Worm (Caenorhabditis elegans) whole organism, L3 larva: ENCODE data around the gene attf-4.

Source experiments
- R02D3.7 ChIP-seq: fragments of 150-350 bp; optimal IDR thresholded peaks from 2 replicates; lab custom pipeline; 2014; ENCODE audit warnings: missing biosample characterization, missing genetic modification characterization
- ZK546.5 ChIP-seq: sonication (generic microtip); optimal IDR thresholded peaks from 2 replicates; lab custom pipeline; 2017; ENCODE audit warnings: missing biosample characterization, missing genetic modification characterization
- aly-2 ChIP-seq: fragments of 150-350 bp; optimal IDR thresholded peaks from 2 replicates; lab custom pipeline; 2014; ENCODE audit warnings: missing biosample characterization, missing genetic modification characterization
- ama-1 ChIP-seq: fragments of 150-350 bp; optimal IDR thresholded peaks from 2 replicates; lab custom pipeline; 2018
- ceh-16 ChIP-seq: sonication (generic microtip); optimal IDR thresholded peaks from 2 replicates; lab custom pipeline; 2017; ENCODE audit warnings: missing biosample characterization, missing genetic modification characterization
- ceh-28 ChIP-seq: fragments of 150-350 bp; optimal IDR thresholded peaks from 2 replicates; lab custom pipeline; 2014; ENCODE audit warnings: missing biosample characterization, missing genetic modification reagents, missing genetic modification characterization
- ceh-82 ChIP-seq: fragments of 150-350 bp; optimal IDR thresholded peaks from 2 replicates; lab custom pipeline; 2014; ENCODE audit warnings: missing biosample characterization, missing genetic modification characterization
- egl-5 ChIP-seq: fragments of 150-350 bp; optimal IDR thresholded peaks from 2 replicates; lab custom pipeline; 2017; ENCODE audit warnings: missing biosample characterization, missing genetic modification reagents, missing genetic modification characterization, inconsistent platforms
- elt-2 ChIP-seq: sonication (generic microtip); optimal IDR thresholded peaks from 2 replicates; lab custom pipeline; 2016; ENCODE audit warnings: missing genetic modification reagents, mild to moderate bottlenecking, missing genetic modification characterization, missing compliant biosample characterization
- elt-3 ChIP-seq, 3 experiments: fragments of 150-350 bp in 1 of 3; sonication (generic microtip) in 2 of 3; optimal IDR thresholded peaks; 2 replicates in 2 of 3; 4 replicates in 1 of 3; lab custom pipeline; 2014 to 2017; ENCODE audit warnings: missing biosample characterization in 3 of 3, missing genetic modification characterization in 3 of 3
- eor-1 ChIP-seq, 2 experiments: fragments of 150-350 bp; optimal IDR thresholded peaks; 2 replicates each; lab custom pipeline; 2014 to 2018; ENCODE audit warnings: missing biosample characterization in 2 of 2, missing genetic modification characterization in 2 of 2
- fkh-2 ChIP-seq: fragments of 150-350 bp; optimal IDR thresholded peaks from 2 replicates; lab custom pipeline; 2014; ENCODE audit warnings: missing biosample characterization, missing genetic modification reagents, missing genetic modification characterization
- hmg-11 ChIP-seq: sonication (generic microtip); optimal IDR thresholded peaks from 2 replicates; lab custom pipeline; 2016; ENCODE audit warnings: missing genetic modification characterization, missing compliant biosample characterization
- jun-1 ChIP-seq: fragments of 150-350 bp; optimal IDR thresholded peaks from 2 replicates; lab custom pipeline; 2014; ENCODE audit warnings: missing biosample characterization, missing genetic modification reagents, missing genetic modification characterization
- lin-15B ChIP-seq: fragments of 150-350 bp; optimal IDR thresholded peaks from 2 replicates; lab custom pipeline; 2014; ENCODE audit warnings: missing biosample characterization, missing genetic modification characterization
- lsy-12 ChIP-seq: sonication (generic microtip); optimal IDR thresholded peaks from 2 replicates; lab custom pipeline; 2016; ENCODE audit warnings: mild to moderate bottlenecking, missing genetic modification characterization, missing compliant biosample characterization
- nfya-1 ChIP-seq: sonication (generic microtip); optimal IDR thresholded peaks from 2 replicates; lab custom pipeline; 2017; ENCODE audit warnings: missing genetic modification characterization, mild to moderate bottlenecking, missing compliant biosample characterization, antibody characterized with exemption, moderate library complexity; ENCODE audit not compliant: insufficient read depth
- nhr-11 ChIP-seq: fragments of 150-350 bp; optimal IDR thresholded peaks from 2 replicates; lab custom pipeline; 2014; ENCODE audit warnings: missing biosample characterization, missing genetic modification characterization
- nhr-12 ChIP-seq: fragments of 150-350 bp; optimal IDR thresholded peaks from 2 replicates; lab custom pipeline; 2014; ENCODE audit warnings: missing biosample characterization, missing genetic modification characterization
- nhr-23 ChIP-seq: fragments of 150-350 bp; optimal IDR thresholded peaks from 2 replicates; lab custom pipeline; 2014; ENCODE audit warnings: missing biosample characterization, missing genetic modification reagents, missing genetic modification characterization
- nhr-237 ChIP-seq: fragments of 150-350 bp; optimal IDR thresholded peaks from 2 replicates; lab custom pipeline; 2014; ENCODE audit warnings: missing biosample characterization, missing genetic modification characterization
- nhr-25 ChIP-seq: sonication (generic microtip); optimal IDR thresholded peaks from 2 replicates; lab custom pipeline; 2017; ENCODE audit warnings: missing biosample characterization, missing genetic modification characterization
- nhr-28 ChIP-seq: fragments of 150-350 bp; optimal IDR thresholded peaks from 2 replicates; lab custom pipeline; 2014; ENCODE audit warnings: missing biosample characterization, missing genetic modification characterization
- nhr-43 ChIP-seq: sonication (generic microtip); optimal IDR thresholded peaks from 2 replicates; lab custom pipeline; 2016; ENCODE audit warnings: mild to moderate bottlenecking, missing genetic modification characterization, missing compliant biosample characterization; ENCODE audit not compliant: poor library complexity, severe bottlenecking
- nhr-77 ChIP-seq: fragments of 150-350 bp; optimal IDR thresholded peaks from 2 replicates; lab custom pipeline; 2014; ENCODE audit warnings: missing biosample characterization, missing genetic modification characterization
- pha-4 ChIP-seq: fragments of 150-350 bp; optimal IDR thresholded peaks from 2 replicates; lab custom pipeline; 2014; ENCODE audit warnings: missing biosample characterization, missing genetic modification reagents, missing genetic modification characterization
- pqm-1 ChIP-seq: fragments of 150-350 bp; optimal IDR thresholded peaks from 2 replicates; lab custom pipeline; 2017; ENCODE audit warnings: missing biosample characterization, missing genetic modification characterization, inconsistent platforms
- snpc-4 ChIP-seq: fragments of 150-350 bp; optimal IDR thresholded peaks from 2 replicates; lab custom pipeline; 2014; ENCODE audit warnings: missing biosample characterization, missing genetic modification characterization
- tbx-2 ChIP-seq: sonication (generic microtip); optimal IDR thresholded peaks from 2 replicates; lab custom pipeline; 2016; ENCODE audit warnings: mild to moderate bottlenecking, missing genetic modification characterization, missing compliant biosample characterization
- unc-39 ChIP-seq: sonication (generic microtip); optimal IDR thresholded peaks from 4 replicates; lab custom pipeline; 2017; ENCODE audit warnings: missing biosample characterization, missing genetic modification characterization
- unc-62 ChIP-seq: fragments of 150-350 bp; sonication (generic microtip); optimal IDR thresholded peaks from 4 replicates; lab custom pipeline; 2014; ENCODE audit warnings: missing biosample characterization, missing genetic modification reagents, missing genetic modification characterization
- zag-1 ChIP-seq: fragments of 150-350 bp; optimal IDR thresholded peaks from 2 replicates; lab custom pipeline; 2014; ENCODE audit warnings: missing biosample characterization, missing genetic modification characterization
- ztf-11 ChIP-seq: fragments of 150-350 bp; optimal IDR thresholded peaks from 2 replicates; lab custom pipeline; 2014; ENCODE audit warnings: missing biosample characterization, missing genetic modification characterization
- ztf-4 ChIP-seq: fragments of 150-350 bp; optimal IDR thresholded peaks from 2 replicates; lab custom pipeline; 2014; ENCODE audit warnings: missing biosample characterization, missing genetic modification characterization

attf-4 gene

DNA sequence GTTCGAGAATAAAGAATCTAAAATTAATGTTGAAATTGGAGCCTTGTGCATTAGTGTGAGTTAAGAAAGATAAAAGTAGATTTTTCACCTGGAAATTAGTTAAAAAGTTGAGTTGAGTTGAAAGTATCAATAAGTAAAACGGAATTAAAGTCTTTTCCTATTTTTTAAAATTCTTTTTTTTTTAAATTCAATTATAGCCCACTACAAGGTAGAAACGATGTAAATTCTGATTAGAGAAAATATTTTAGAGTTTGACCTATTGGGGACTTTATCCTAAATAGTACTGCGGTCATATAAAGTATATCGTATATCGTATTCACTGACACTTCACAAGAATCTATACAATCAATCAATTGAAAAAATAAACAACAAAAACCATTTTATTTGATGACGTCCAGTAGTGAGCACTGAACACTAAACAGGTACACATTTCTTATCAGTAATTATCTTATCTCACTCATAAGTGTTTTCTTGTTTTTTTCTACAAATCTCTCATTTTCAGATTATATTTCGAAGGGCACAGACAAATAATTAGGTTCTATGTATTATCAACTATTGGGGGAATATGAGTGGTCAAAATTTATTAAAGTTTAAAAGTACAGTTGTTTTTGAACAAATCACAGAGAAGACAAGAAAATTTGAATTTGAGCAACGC lies 7.5 kb downstream of the attf-4 start, which contains the start of gene wht-1:
TSS of gene wht-1 (minus strand) at position 51 of the 655 bp plus-strand sequence.
- TF ChIP-seq ztf-4 (tag; lab: Kevin White, UChicago), result no peak
- no peak for TF ChIP-seq hmg-11 (tag; lab: Kevin White, UChicago)
- no peak for TF ChIP-seq nhr-77 (tag; lab: Kevin White, UChicago)
- no peak for TF ChIP-seq R02D3.7 (tag; lab: Kevin White, UChicago)
- peak; percentile 85 for TF ChIP-seq elt-2 (tag; lab: Kevin White, UChicago)
- TF ChIP-seq pqm-1 (tag; lab: Kevin White, UChicago), result peak; percentile 94
- no peak for TF ChIP-seq aly-2
- no peak for TF ChIP-seq snpc-4 (tag; lab: Kevin White, UChicago)
- TF ChIP-seq nhr-25, result no peak
- TF ChIP-seq ZK546.5, result no peak
- no peak for TF ChIP-seq nhr-237 (tag; lab: Kevin White, UChicago)
- TF ChIP-seq nfya-1, result no peak
- TF ChIP-seq nhr-28 (tag; lab: Kevin White, UChicago), result no peak
- no peak for TF ChIP-seq fkh-2 (tag; lab: Kevin White, UChicago)
- TF ChIP-seq nhr-12 (tag; lab: Kevin White, UChicago), result no peak
- TF ChIP-seq unc-62 (GFP tag; lab: Kevin White, UChicago), result no peak
- no peak for TF ChIP-seq ceh-82 (tag; lab: Kevin White, UChicago)
- TF ChIP-seq nhr-23 (tag; lab: Kevin White, UChicago), result no peak
- TF ChIP-seq tbx-2 (tag; lab: Kevin White, UChicago), result no peak
- TF ChIP-seq nhr-11 (tag; lab: Kevin White, UChicago), result no peak
- TF ChIP-seq elt-3 (tag; optimal IDR thresholded peaks at IDR 0.05; lab: Kevin White, UChicago), result no peak
- no peak for TF ChIP-seq zag-1 (tag; lab: Kevin White, UChicago)
- TF ChIP-seq nhr-43, result no peak
- peak; percentile 42 for TF ChIP-seq pha-4
- no peak for TF ChIP-seq lsy-12 (tag; lab: Kevin White, UChicago)
- no peak for TF ChIP-seq egl-5 (tag; lab: Kevin White, UChicago)
- TF ChIP-seq unc-39 (tag; lab: Kevin White, UChicago), result no peak
- TF ChIP-seq, all 47 proteins: peak for 3

DNA sequence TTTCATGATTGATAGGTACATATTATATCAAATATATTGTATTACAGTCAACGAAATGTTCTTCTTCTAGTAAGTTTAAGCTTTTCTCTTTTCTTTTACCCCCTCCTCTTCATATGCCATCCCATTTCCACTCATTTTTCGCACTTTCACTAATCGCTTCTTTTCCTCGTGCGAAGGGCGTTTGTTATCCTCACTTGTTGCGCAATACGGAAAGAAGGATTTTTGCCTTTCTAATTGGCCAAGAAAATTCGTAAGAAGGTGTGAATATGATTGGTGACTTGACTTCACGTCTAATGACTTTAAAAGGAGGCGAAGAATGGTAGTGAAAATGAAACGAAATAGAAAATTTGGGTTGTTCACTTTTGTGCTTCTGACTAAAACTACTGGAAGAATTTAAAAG lies 15.3 kb downstream of the attf-4 start:
- TF ChIP-seq lin-15B (tag; lab: Kevin White, UChicago) (no peak), nhr-237 (tag; lab: Kevin White, UChicago) (no peak), nhr-25 (peak; percentile 18)

DNA sequence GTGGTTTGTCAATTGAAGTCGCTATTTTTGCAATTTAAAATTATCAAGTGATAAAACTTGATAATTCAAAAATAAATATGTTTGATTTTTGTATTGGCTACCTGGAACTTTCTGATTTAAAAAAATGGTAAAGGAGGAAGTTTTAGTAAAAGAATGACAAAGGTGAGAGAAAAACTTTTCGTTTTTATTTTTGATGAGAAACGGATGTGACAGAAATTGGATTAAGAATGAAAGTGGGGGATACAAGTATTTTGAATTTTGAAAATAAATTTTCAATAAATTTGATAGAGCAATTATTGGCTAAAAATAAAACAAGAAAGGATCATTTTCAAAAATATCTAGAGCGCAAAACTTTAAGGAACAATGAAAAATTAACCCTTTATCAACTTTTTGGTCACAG lies 22.4 kb downstream of the attf-4 start, which contains the start of gene C05D10.4:
TSS of gene C05D10.4 (minus strand) at position 101 of the 400 bp plus-strand sequence.
- TF ChIP-seq unc-39 (tag; lab: Kevin White, UChicago) (no peak), ceh-28 (tag; lab: Kevin White, UChicago) (no peak), ztf-11 (tag; lab: Kevin White, UChicago) (no peak), ceh-82 (tag; lab: Kevin White, UChicago) (no peak)

DNA sequence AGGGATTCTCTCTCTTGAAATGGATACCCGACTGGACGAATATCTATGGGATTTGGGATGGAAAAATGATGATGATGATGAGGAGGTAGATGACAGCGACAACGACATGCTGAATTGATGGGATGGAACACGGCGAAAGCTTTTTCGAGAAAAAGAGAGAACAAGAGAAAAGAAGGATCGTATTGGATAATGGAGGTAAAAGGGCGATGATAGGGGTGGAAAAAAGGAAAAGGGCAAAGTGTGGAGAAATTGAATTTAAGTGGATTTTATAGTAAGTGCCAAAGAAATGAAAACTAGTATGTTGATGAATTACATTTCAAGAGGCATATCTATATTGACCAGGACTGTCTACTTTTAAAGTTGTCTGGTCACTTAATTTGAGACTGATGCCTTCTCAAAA lies 25.5 kb downstream of the attf-4 start:
- TF ChIP-seq nhr-43 (no peak), aly-2 (no peak), zag-1 (tag; lab: Kevin White, UChicago) (no peak), ama-1 (lab: Kevin White, UChicago) (no peak), nfya-1 (no peak), egl-5 (tag; lab: Kevin White, UChicago) (peak; percentile 31)

DNA sequence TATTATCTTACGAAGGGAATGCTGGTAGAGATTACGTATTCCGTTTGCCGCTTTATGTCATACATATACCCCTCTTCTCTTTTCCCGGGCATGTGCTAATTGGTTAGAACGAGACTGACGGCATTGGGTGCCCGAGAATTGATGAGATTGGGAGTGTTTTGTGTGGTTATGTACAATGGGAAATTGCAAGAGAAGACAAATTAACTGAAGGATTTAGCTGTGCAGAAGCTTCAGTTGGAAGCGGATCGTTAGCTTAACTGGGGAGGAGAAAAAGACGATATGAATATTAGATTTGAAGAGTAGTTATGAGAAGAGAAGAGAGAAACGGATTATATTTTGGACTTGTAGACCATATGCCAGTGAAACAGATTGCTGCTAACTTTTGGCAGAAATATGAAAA lies 29.8 kb downstream of the attf-4 start:
- TF ChIP-seq nhr-23 (tag; lab: Kevin White, UChicago) (no peak), elt-2 (tag; lab: Kevin White, UChicago) (no peak), nhr-237 (tag; lab: Kevin White, UChicago) (no peak), nhr-77 (tag; lab: Kevin White, UChicago) (no peak), unc-39 (tag; lab: Kevin White, UChicago) (no peak), nhr-12 (tag; lab: Kevin White, UChicago) (no peak), ama-1 (lab: Kevin White, UChicago) (no peak), zag-1 (tag; lab: Kevin White, UChicago) (no peak), ceh-16 (tag; lab: Kevin White, UChicago) (no peak), nhr-25 (no peak), eor-1 (tag; optimal IDR thresholded peaks at IDR 0.05; lab: Kevin White, UChicago) (no peak), ztf-11 (tag; lab: Kevin White, UChicago) (no peak), jun-1 (tag; lab: Kevin White, UChicago) (no peak), ztf-4 (tag; lab: Kevin White, UChicago) (no peak), tbx-2 (tag; lab: Kevin White, UChicago) (no peak), lin-15B (tag; lab: Kevin White, UChicago) (no peak)
- TF ChIP-seq, all 47 proteins: peak for 0
